Fruit fly (Drosophila melanogaster) whole organism, embryonic: ENCODE results near the gene Inx3.

Experiments
- CG10366 ChIP-seq: fragments of 200-800 bp; sonication (Bioruptor generic); IDR thresholded peaks from 2 replicates; pipeline ENCODE4 v1.3.6; 2022; ENCODE audit warnings: missing biosample characterization, missing genetic modification characterization
- CG12071 ChIP-seq: fragments of 200-800 bp; sonication (Bioruptor generic); optimal IDR thresholded peaks from 3 replicates; lab custom pipeline; 2018; ENCODE audit warnings: missing biosample characterization, mild to moderate bottlenecking, missing genetic modification characterization
- CG12155 ChIP-seq: fragments of 200-800 bp; sonication (Bioruptor generic); optimal IDR thresholded peaks from 3 replicates; lab custom pipeline; 2016; ENCODE audit warnings: missing biosample characterization, missing genetic modification characterization
- CG12769 ChIP-seq: fragments of 200-800 bp; sonication (Bioruptor generic); optimal IDR thresholded peaks from 2 replicates; lab custom pipeline; 2019; ENCODE audit warnings: missing biosample characterization, mild to moderate bottlenecking, missing genetic modification characterization, moderate library complexity
- CG14965 ChIP-seq: fragments of 200-800 bp; sonication (Bioruptor generic); optimal IDR thresholded peaks from 2 replicates; lab custom pipeline; 2016; ENCODE audit warnings: missing biosample characterization, missing genetic modification characterization, borderline replicate concordance
- CG15514 ChIP-seq: fragments of 200-800 bp; sonication (Bioruptor generic); optimal IDR thresholded peaks from 3 replicates; lab custom pipeline; 2017; ENCODE audit warnings: missing biosample characterization, missing genetic modification characterization, mild to moderate bottlenecking, moderate library complexity, missing genetic modification reagents
- CG15601 ChIP-seq: fragments of 200-800 bp; sonication (Bioruptor generic); optimal IDR thresholded peaks from 3 replicates; lab custom pipeline; 2019; ENCODE audit warnings: missing biosample characterization, mild to moderate bottlenecking, missing genetic modification characterization, moderate library complexity
- CG1603 ChIP-seq: fragments of 200-800 bp; sonication (Bioruptor generic); optimal IDR thresholded peaks from 2 replicates; lab custom pipeline; 2019; ENCODE audit warnings: missing biosample characterization, mild to moderate bottlenecking, missing genetic modification characterization, moderate library complexity
- CG17912 ChIP-seq: fragments of 200-800 bp; sonication (Bioruptor generic); optimal IDR thresholded peaks from 2 replicates; lab custom pipeline; 2018; ENCODE audit warnings: missing biosample characterization, mild to moderate bottlenecking, missing genetic modification characterization
- CG18619 ChIP-seq: fragments of 200-800 bp; sonication (Bioruptor generic); optimal IDR thresholded peaks from 3 replicates; lab custom pipeline; 2017; ENCODE audit warnings: missing biosample characterization, mild to moderate bottlenecking, missing genetic modification characterization
- CG2116 ChIP-seq: fragments of 200-800 bp; sonication (Bioruptor generic); optimal IDR thresholded peaks from 3 replicates; lab custom pipeline; 2018; ENCODE audit warnings: missing biosample characterization, mild to moderate bottlenecking, missing genetic modification characterization
- CG30431 ChIP-seq: fragments of 200-800 bp; sonication (Bioruptor generic); optimal IDR thresholded peaks from 2 replicates; lab custom pipeline; 2017; ENCODE audit warnings: missing biosample characterization, missing genetic modification characterization
- CG3065 ChIP-seq: fragments of 200-800 bp; sonication (Bioruptor generic); optimal IDR thresholded peaks from 2 replicates; lab custom pipeline; 2016; ENCODE audit warnings: missing biosample characterization, missing genetic modification characterization
- CG3281 ChIP-seq: fragments of 200-800 bp; sonication (Bioruptor generic); optimal IDR thresholded peaks from 3 replicates; lab custom pipeline; 2017; ENCODE audit warnings: missing biosample characterization, mild to moderate bottlenecking, missing genetic modification characterization
- CG3995 ChIP-seq: fragments of 200-800 bp; sonication (Bioruptor generic); optimal IDR thresholded peaks from 3 replicates; lab custom pipeline; 2016; ENCODE audit warnings: missing biosample characterization, missing genetic modification characterization
- CG4707 ChIP-seq: fragments of 200-800 bp; sonication (Bioruptor generic); optimal IDR thresholded peaks from 2 replicates; lab custom pipeline; 2018; ENCODE audit warnings: missing biosample characterization, mild to moderate bottlenecking, missing genetic modification characterization, moderate library complexity
- CG6254 ChIP-seq: fragments of 200-800 bp; sonication (Bioruptor generic); optimal IDR thresholded peaks from 3 replicates; lab custom pipeline; 2017; ENCODE audit warnings: mild to moderate bottlenecking, missing biosample characterization, missing genetic modification reagents, missing genetic modification characterization
- CG6791 ChIP-seq: fragments of 200-800 bp; sonication (Bioruptor generic); IDR thresholded peaks from 3 replicates; pipeline ENCODE4 v1.3.6; 2022; ENCODE audit warnings: missing biosample characterization, missing genetic modification characterization; ENCODE audit not compliant: partially characterized antibody
- CG7556 ChIP-seq: fragments of 200-800 bp; sonication (Bioruptor generic); optimal IDR thresholded peaks from 2 replicates; lab custom pipeline; 2017; ENCODE audit warnings: missing biosample characterization, mild to moderate bottlenecking, missing genetic modification characterization
- CG9609 ChIP-seq: fragments of 200-800 bp; sonication (Bioruptor generic); optimal IDR thresholded peaks from 3 replicates; lab custom pipeline; 2016; ENCODE audit warnings: missing biosample characterization, missing genetic modification characterization
- Chrac-16 ChIP-seq: fragments of 200-800 bp; sonication (Bioruptor generic); optimal IDR thresholded peaks from 3 replicates; lab custom pipeline; 2016; ENCODE audit warnings: missing biosample characterization, missing genetic modification characterization
- ERR ChIP-seq: fragments of 200-800 bp; sonication (Bioruptor generic); optimal IDR thresholded peaks from 2 replicates; lab custom pipeline; 2016; ENCODE audit warnings: missing biosample characterization, missing genetic modification characterization
- Fer2 ChIP-seq: fragments of 200-800 bp; sonication (Bioruptor generic); optimal IDR thresholded peaks from 2 replicates; lab custom pipeline; 2018; ENCODE audit warnings: missing biosample characterization, mild to moderate bottlenecking, missing genetic modification characterization, moderate library complexity
- GATAe ChIP-seq: fragments of 200-800 bp; sonication (Bioruptor generic); conservative IDR thresholded peaks from 2 replicates; pipeline ENCODE4 v1.3.6; 2022; ENCODE audit warnings: missing biosample characterization, missing genetic modification characterization
- Gsc ChIP-seq: fragments of 200-800 bp; sonication (Bioruptor generic); IDR thresholded peaks from 2 replicates; pipeline ENCODE4 v1.3.6; 2022; ENCODE audit warnings: missing biosample characterization, missing genetic modification characterization
- HLH3B ChIP-seq: fragments of 200-800 bp; sonication (Bioruptor generic); IDR thresholded peaks from 2 replicates; pipeline ENCODE4 v1.3.6; 2022; ENCODE audit warnings: missing biosample characterization, missing genetic modification characterization
- Hey ChIP-seq: fragments of 200-800 bp; sonication (Bioruptor generic); optimal IDR thresholded peaks from 3 replicates; lab custom pipeline; 2018; ENCODE audit warnings: missing biosample characterization, mild to moderate bottlenecking, missing genetic modification characterization
- Hr39 ChIP-seq: fragments of >200 bp; optimal IDR thresholded peaks from 2 replicates; lab custom pipeline; 2017
- Hr78 ChIP-seq, 2 experiments: fragments of 200-800 bp in 1 of 2; fragments of >200 bp in 1 of 2; sonication (Bioruptor generic) in 1 of 2; optimal IDR thresholded peaks; 2 replicates each; lab custom pipeline; 2017 to 2019; ENCODE audit warnings: missing biosample characterization in 2 of 2, missing genetic modification characterization in 2 of 2, mild to moderate bottlenecking in 1 of 2, moderate library complexity in 1 of 2
- Lim3 ChIP-seq: fragments of 200-800 bp; sonication (Bioruptor generic); IDR thresholded peaks from 2 replicates; pipeline ENCODE4 v1.3.6; 2022; ENCODE audit warnings: missing biosample characterization, missing genetic modification characterization
- NC2α ChIP-seq: fragments of 200-800 bp; sonication (Bioruptor generic); optimal IDR thresholded peaks from 2 replicates; lab custom pipeline; 2016; ENCODE audit warnings: missing biosample characterization, missing genetic modification characterization
- NC2β ChIP-seq: fragments of 200-800 bp; sonication (Bioruptor generic); optimal IDR thresholded peaks from 2 replicates; lab custom pipeline; 2016; ENCODE audit warnings: missing biosample characterization, missing genetic modification characterization
- Rx ChIP-seq: fragments of 200-800 bp; sonication (Bioruptor generic); IDR thresholded peaks from 2 replicates; pipeline ENCODE4 v1.3.6; 2022; ENCODE audit warnings: missing biosample characterization, missing genetic modification characterization
- Scr ChIP-seq: fragments of 200-800 bp; sonication (Bioruptor generic); IDR thresholded peaks from 2 replicates; pipeline ENCODE4 v1.3.6; 2022; ENCODE audit warnings: missing biosample characterization, missing genetic modification characterization; ENCODE audit not compliant: partially characterized antibody
- Sox100B ChIP-seq: fragments of 200-800 bp; sonication (Bioruptor generic); optimal IDR thresholded peaks from 3 replicates; lab custom pipeline; 2018; ENCODE audit warnings: missing biosample characterization, mild to moderate bottlenecking, missing genetic modification characterization
- ara ChIP-seq: fragments of 200-800 bp; sonication (Bioruptor generic); IDR thresholded peaks from 2 replicates; pipeline ENCODE4 v1.3.6; 2022; ENCODE audit warnings: missing biosample characterization, missing genetic modification characterization
- croc ChIP-seq: fragments of 200-800 bp; sonication (Bioruptor generic); conservative IDR thresholded peaks from 3 replicates; pipeline ENCODE4 v1.3.6; 2022; ENCODE audit warnings: missing biosample characterization, missing genetic modification characterization
- crp ChIP-seq, 2 experiments: fragments of 200-800 bp; sonication (Bioruptor generic); optimal IDR thresholded peaks; 2 replicates in 1 of 2; 3 replicates in 1 of 2; lab custom pipeline; 2017; ENCODE audit warnings: missing biosample characterization in 2 of 2, missing genetic modification characterization in 2 of 2, mild to moderate bottlenecking in 1 of 2, moderate library complexity in 1 of 2
- esg ChIP-seq: fragments of 200-800 bp; sonication (Bioruptor generic); conservative IDR thresholded peaks from 2 replicates; pipeline ENCODE4 v1.3.6; 2022; ENCODE audit warnings: missing biosample characterization, missing genetic modification characterization
- gcm ChIP-seq: fragments of 200-800 bp; sonication (Bioruptor generic); optimal IDR thresholded peaks from 2 replicates; lab custom pipeline; 2019; ENCODE audit warnings: missing biosample characterization, mild to moderate bottlenecking, missing genetic modification characterization, moderate library complexity
- gfzf ChIP-seq: fragments of 200-800 bp; sonication (Bioruptor generic); optimal IDR thresholded peaks from 2 replicates; lab custom pipeline; 2016; ENCODE audit warnings: missing biosample characterization, mild to moderate bottlenecking, missing genetic modification characterization, moderate library complexity
- ken ChIP-seq: fragments of 200-800 bp; sonication (Bioruptor generic); IDR thresholded peaks from 3 replicates; pipeline ENCODE4 v1.3.6; 2022; ENCODE audit warnings: missing biosample characterization, missing genetic modification characterization
- otp ChIP-seq: fragments of 200-800 bp; sonication (Bioruptor generic); IDR thresholded peaks from 3 replicates; pipeline ENCODE4, ENCODE4 v1.3.6; 2022; ENCODE audit warnings: missing biosample characterization, missing genetic modification characterization
- pb ChIP-seq: fragments of 200-800 bp; sonication (Bioruptor generic); optimal IDR thresholded peaks from 3 replicates; lab custom pipeline; 2016; ENCODE audit warnings: missing biosample characterization, missing genetic modification characterization
- rib ChIP-seq: fragments of 200-800 bp; sonication (Bioruptor generic); IDR thresholded peaks from 2 replicates; pipeline ENCODE4 v1.3.6; 2022; ENCODE audit warnings: missing biosample characterization, missing genetic modification characterization
- schlank ChIP-seq: fragments of 200-800 bp; sonication (Bioruptor generic); optimal IDR thresholded peaks from 2 replicates; lab custom pipeline; 2018; ENCODE audit warnings: missing biosample characterization, mild to moderate bottlenecking, missing genetic modification characterization
- stc ChIP-seq: fragments of 200-800 bp; sonication (Bioruptor generic); IDR thresholded peaks from 2 replicates; pipeline ENCODE4 v1.3.6; 2022; ENCODE audit warnings: missing biosample characterization, missing genetic modification characterization
- toy ChIP-seq: fragments of 200-800 bp; sonication (Bioruptor generic); IDR thresholded peaks from 2 replicates; pipeline ENCODE4 v1.3.6; 2022; ENCODE audit warnings: missing biosample characterization, missing genetic modification characterization
- unc-4 ChIP-seq: fragments of 200-800 bp; sonication (Bioruptor generic); IDR thresholded peaks from 2 replicates; pipeline ENCODE4 v1.3.6; 2022; ENCODE audit warnings: missing biosample characterization, missing genetic modification characterization; ENCODE audit not compliant: partially characterized antibody
- unpg ChIP-seq: fragments of 200-800 bp; sonication (Bioruptor generic); optimal IDR thresholded peaks from 3 replicates; lab custom pipeline; 2018; ENCODE audit warnings: missing biosample characterization, mild to moderate bottlenecking, missing genetic modification characterization, moderate library complexity
- usp ChIP-seq: fragments of >200 bp; optimal IDR thresholded peaks from 2 replicates; lab custom pipeline; 2017; ENCODE audit warnings: missing biosample characterization, missing genetic modification characterization
- yki ChIP-seq: fragments of >200 bp; optimal IDR thresholded peaks from 3 replicates; lab custom pipeline; 2018

Inx3 gene

DNA sequence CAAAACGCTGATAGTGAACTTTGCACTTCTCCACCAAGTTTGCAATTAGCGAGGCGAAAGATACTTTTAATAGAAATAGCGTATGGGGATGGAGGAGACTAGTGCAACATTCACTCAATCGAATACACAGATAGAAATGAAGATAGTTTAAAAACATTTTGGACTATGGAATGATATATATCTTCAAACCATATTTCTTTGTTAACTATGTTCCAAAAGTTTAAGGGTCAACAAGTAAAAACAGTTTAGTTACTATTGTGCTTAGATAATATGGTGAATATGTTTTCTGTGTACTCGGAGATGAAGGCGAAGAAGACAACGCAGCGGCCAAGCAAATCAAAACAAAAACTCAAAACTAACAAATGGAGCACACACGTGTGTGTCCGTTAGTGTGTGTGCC, 44.9 kb upstream of the Inx3 start (continued):
- 0 out of 3 replicates have a peak, but pooled peaks have one; percentile 17 for TF ChIP-seq otp
- no peak for TF ChIP-seq NC2β
- TF ChIP-seq Hr78 (GFP tag; optimal IDR thresholded peaks at IDR 0.05; lab: Kevin White, UChicago), result no peak
- no peak for TF ChIP-seq CG15601
- TF ChIP-seq CG4707 (GFP tag; lab: Kevin White, UChicago), result no peak
- TF ChIP-seq Hey, result no peak
- TF ChIP-seq GATAe (GFP tag; lab: Robert Waterston, UW), result no peak
- TF ChIP-seq Fer2, result no peak
- TF ChIP-seq CG1603 (tag; lab: Kevin White, UChicago), result peak; percentile 76
- peak; percentile 38 for TF ChIP-seq CG12071 (GFP tag; lab: Kevin White, UChicago)
- no peak for TF ChIP-seq CG14965 (GFP tag; lab: Kevin White, UChicago)
- TF ChIP-seq Scr (GFP tag; lab: Robert Waterston, UW), result no peak
- no peak for TF ChIP-seq crp (GFP tag; optimal IDR thresholded peaks at IDR 0.05; lab: Kevin White, UChicago)
- peak; percentile 63 for TF ChIP-seq esg (GFP tag; lab: Robert Waterston, UW)
- no peak for TF ChIP-seq gfzf (GFP tag; lab: Kevin White, UChicago)
- TF ChIP-seq CG18619 (GFP tag; lab: Kevin White, UChicago), result peak; percentile 4
- no peak for TF ChIP-seq usp (GFP tag; lab: Kevin White, UChicago)
- no peak for TF ChIP-seq NC2α (GFP tag; lab: Kevin White, UChicago)
- TF ChIP-seq CG2116 (GFP tag; lab: Kevin White, UChicago), result no peak
- TF ChIP-seq CG9609, result no peak
- no peak for TF ChIP-seq CG6254 (GFP tag; lab: Kevin White, UChicago)
- no peak for TF ChIP-seq Rx
- TF ChIP-seq Hr39 (lab: Kevin White, UChicago), result no peak
- TF ChIP-seq CG15514, result no peak
- peak; percentile 45; the same call in 1 of the 2 replicates for TF ChIP-seq stc (GFP tag; lab: Robert Waterston, UW)
- no peak for TF ChIP-seq gcm (GFP tag; lab: Kevin White, UChicago)
- TF ChIP-seq CG3995 (GFP tag; lab: Kevin White, UChicago), result no peak
- no peak for TF ChIP-seq CG30431 (GFP tag; lab: Kevin White, UChicago)
- no peak for TF ChIP-seq unc-4 (GFP tag; lab: Robert Waterston, UW)
- TF ChIP-seq schlank (tag; lab: Kevin White, UChicago), result no peak
- TF ChIP-seq CG3281 (GFP tag; lab: Kevin White, UChicago), result no peak
- TF ChIP-seq pb (GFP tag; lab: Kevin White, UChicago), result no peak
- TF ChIP-seq CG6791 (GFP tag; lab: Robert Waterston, UW), result no peak
- peak; percentile 69; the same call in 1 of the 2 replicates for TF ChIP-seq ara (GFP tag; lab: Robert Waterston, UW)
- TF ChIP-seq croc (GFP tag; lab: Robert Waterston, UW), result no peak; the same call in 2 of the 3 replicates
- TF ChIP-seq ken (GFP tag; lab: Robert Waterston, UW), result peak; percentile 45; the same call in 1 of the 3 replicates
- peak; percentile 49 for TF ChIP-seq HLH3B (GFP tag; lab: Robert Waterston, UW)
- TF ChIP-seq Gsc (GFP tag; lab: Robert Waterston, UW), result no peak
- no peak for TF ChIP-seq CG3065 (GFP tag; lab: Kevin White, UChicago)
- no peak for TF ChIP-seq CG12155 (GFP tag; lab: Kevin White, UChicago)
- no peak for TF ChIP-seq CG7556 (GFP tag; lab: Kevin White, UChicago)
- no peak for TF ChIP-seq toy (GFP tag; lab: Robert Waterston, UW)
- no peak for TF ChIP-seq CG12769
- no peak for TF ChIP-seq CG17912 (GFP tag; lab: Kevin White, UChicago)
- no peak for TF ChIP-seq rib (GFP tag; lab: Robert Waterston, UW)
- TF ChIP-seq CG10366 (GFP tag; lab: Robert Waterston, UW), result peak; percentile 49
- TF ChIP-seq Lim3 (GFP tag; lab: Robert Waterston, UW), result no peak
- TF ChIP-seq ERR (GFP tag; lab: Kevin White, UChicago), result no peak
- TF ChIP-seq Chrac-16 (GFP tag; lab: Kevin White, UChicago), result no peak
- no peak for TF ChIP-seq yki (lab: Kevin White, UChicago)
- peak; percentile 26 for TF ChIP-seq Sox100B (GFP tag; lab: Kevin White, UChicago)
- TF ChIP-seq unpg (GFP tag; lab: Kevin White, UChicago), result peak; percentile 70
